Worm (Caenorhabditis elegans): ENCODE results near the gene C17G1.5.

C17G1.5 gene

DNA sequence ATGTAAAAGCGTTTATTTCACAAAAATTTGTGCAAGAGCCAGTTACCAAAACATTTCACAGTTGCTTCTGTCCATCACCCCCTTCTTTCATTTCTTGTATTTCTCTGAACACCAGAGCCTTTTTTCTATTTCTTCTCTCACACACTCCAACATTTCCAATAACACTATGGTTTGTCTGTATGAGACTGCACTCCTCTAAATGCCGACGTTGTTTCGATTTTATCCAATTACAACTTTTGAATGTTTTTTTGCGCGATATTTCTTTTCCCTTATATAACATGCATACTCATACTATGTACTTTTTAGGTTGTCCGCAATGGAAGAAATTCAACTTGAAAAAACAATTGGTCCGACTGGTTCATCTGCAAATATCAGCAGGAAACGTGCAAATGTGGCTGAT is 32.8 kb upstream of the C17G1.5 start, which contains the start of gene F21G4.5:
Gene F21G4.5 (plus strand): TSS at position 301 of the 400 bp plus-strand sequence.
- no peak for TF ChIP-seq nhr-47 (tag; optimal IDR thresholded peaks at IDR 0.05)
- TF ChIP-seq C04F5.9 (tag; optimal IDR thresholded peaks at IDR 0.05): no peak
- TF ChIP-seq nhr-76 (tag; optimal IDR thresholded peaks at IDR 0.05): no peak
- no peak for TF ChIP-seq lin-35 (GFP tag; optimal IDR thresholded peaks at IDR 0.05)
- TF ChIP-seq unc-62 (GFP tag; optimal IDR thresholded peaks at IDR 0.05): no peak
- TF ChIP-seq egl-13 (tag; optimal IDR thresholded peaks at IDR 0.05): no peak
- TF ChIP-seq nhr-71 (tag; optimal IDR thresholded peaks at IDR 0.05): no peak
- TF ChIP-seq mef-2 (tag; optimal IDR thresholded peaks at IDR 0.05): no peak
- TF ChIP-seq blmp-1 (tag; optimal IDR thresholded peaks at IDR 0.05): no peak
- no peak for TF ChIP-seq F16B12.6 (tag; optimal IDR thresholded peaks at IDR 0.05)
- TF ChIP-seq pax-3 (tag; optimal IDR thresholded peaks at IDR 0.05): no peak

DNA sequence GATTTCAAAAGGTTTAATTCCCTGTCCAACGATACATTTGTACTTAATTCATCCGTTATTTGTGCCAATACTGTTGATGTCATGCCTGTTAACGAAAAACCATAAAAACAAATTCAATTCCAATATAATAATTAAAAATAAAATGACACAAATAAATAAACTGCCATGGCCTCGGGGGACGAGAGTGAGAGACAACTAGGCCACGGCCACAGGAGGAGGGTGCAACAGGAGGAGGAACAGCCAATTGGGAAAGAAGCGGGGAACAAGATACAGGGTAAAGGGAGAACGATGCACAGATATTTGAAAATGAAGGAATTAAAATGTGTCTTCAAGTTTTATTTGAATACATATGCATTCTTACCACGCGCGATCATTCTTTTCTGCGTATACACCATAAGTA is 21.2 kb upstream of the C17G1.5 start, which contains the start of gene F21G4.6:
Gene F21G4.6 (minus strand): TSS at position 87 of the 400 bp plus-strand sequence.
- peak; percentile 56 for TF ChIP-seq rnt-1 (tag; optimal IDR thresholded peaks at IDR 0.05)
- TF ChIP-seq nhr-77 (tag; optimal IDR thresholded peaks at IDR 0.05): no peak

DNA sequence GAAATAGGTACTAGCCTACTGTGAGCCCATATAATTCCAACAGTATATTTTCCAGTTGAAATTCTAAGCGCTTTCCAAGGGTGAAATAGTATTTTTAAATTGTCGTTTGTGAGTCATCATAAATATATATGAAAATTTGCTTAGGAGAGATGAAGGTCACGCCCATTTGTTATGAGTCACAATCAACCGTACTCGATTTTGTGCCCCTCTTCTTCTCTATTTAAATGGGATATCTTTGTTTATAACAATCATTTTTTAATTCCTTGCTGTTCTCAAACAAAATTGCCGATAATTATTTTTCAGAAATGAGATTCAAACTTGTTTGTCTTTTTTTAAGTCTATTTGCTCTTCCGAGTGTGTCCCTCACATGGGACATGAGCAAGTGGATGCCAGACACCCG is 19.6 kb upstream of the C17G1.5 start, which contains the start of gene folr-1:
Gene folr-1 (plus strand): TSS at position 301 of the 400 bp plus-strand sequence.
- no peak for TF ChIP-seq hlh-4 (tag; optimal IDR thresholded peaks at IDR 0.05)
- TF ChIP-seq swsn-7 (tag; optimal IDR thresholded peaks at IDR 0.05): no peak

DNA sequence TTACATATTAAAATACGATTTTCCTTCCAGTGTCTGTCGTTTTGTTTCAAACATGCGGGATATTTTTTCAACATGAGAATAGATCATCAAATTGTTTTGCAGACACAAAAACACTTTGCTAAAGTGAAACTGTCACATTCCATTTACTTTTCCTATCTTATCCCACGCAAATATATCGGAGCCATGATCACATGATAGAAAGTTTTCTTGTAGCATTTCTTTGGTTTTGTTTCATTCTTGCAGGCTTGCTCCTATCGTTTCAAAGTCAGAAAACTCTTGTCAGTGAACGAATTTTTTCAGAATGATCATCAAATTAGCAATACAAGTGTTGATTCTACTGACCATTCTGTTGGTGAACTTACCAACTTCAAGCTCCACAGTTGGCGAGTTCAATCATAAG is 17.3 kb upstream of the C17G1.5 start, which contains the start of gene C17G1.2:
Gene C17G1.2 (plus strand): TSS at position 301 of the 400 bp plus-strand sequence.
- no peak for TF ChIP-seq mep-1 (tag; optimal IDR thresholded peaks at IDR 0.05)
- TF ChIP-seq efl-1 (optimal IDR thresholded peaks at IDR 0.05): no peak
- peak in 1 of 2 experiments; percentile 3 for TF ChIP-seq efl-1 (GFP tag; optimal IDR thresholded peaks at IDR 0.05 in 1 of 2)

DNA sequence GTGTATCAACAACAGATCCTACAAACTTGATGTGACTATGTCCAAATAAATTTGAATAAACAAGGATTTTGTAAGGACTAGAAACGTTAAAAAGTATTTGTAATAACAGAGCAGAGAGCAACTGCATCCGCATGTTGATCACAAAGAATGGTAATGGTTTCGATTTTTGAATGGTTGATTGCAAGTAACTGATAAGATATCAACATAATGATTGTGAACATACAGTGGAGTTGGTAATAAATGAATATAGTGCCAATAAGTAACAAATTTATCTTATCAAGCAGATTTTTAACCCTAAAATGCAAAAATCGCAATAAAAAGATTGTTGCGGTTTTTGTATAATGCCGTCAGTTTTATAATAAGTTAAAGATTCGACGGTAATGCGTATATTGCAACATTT is 13.6 kb upstream of the C17G1.5 start, which contains the start of gene ugt-23:
Gene ugt-23 (minus strand): TSS at position 212 of the 400 bp plus-strand sequence.
- TF ChIP-seq dpl-1 (GFP tag; optimal IDR thresholded peaks at IDR 0.05) (no peak), ceh-63 (GFP tag; optimal IDR thresholded peaks at IDR 0.05) (no peak), jun-1 (tag; optimal IDR thresholded peaks at IDR 0.05) (no peak), alr-1 (tag; optimal IDR thresholded peaks at IDR 0.05; ENCODE audit: borderline replicate concordance) (no peak), blmp-1 (tag; optimal IDR thresholded peaks at IDR 0.05) (no peak), elt-2 (tag; optimal IDR thresholded peaks at IDR 0.05) (peak; percentile 45), nhr-19 (GFP tag; conservative IDR thresholded peaks at IDR 0.05) (no peak)

DNA sequence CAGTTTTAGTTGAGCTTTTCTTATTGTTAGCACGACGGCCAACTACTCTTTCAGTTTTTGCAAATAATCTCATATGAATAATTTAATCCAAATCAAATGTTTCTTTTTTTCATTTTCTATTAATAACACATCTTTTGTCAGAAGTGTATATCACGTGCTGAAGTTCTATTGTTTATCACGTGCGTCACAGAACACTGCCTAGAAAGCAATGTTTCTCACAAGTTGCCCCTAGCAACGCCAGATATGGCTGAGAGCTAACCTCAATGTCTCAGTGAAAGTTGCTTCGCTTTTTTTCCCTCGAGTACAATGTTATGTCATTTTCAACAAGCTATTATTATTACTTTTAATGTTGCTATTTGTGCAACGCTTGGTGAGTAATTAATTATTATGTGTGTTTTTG is 10.6 kb upstream of the C17G1.5 start:
- TF ChIP-seq swsn-7 (tag; optimal IDR thresholded peaks at IDR 0.05): peak; percentile 7
- TF ChIP-seq C34B4.2 (tag; optimal IDR thresholded peaks at IDR 0.05): no peak
- TF ChIP-seq nhr-47 (tag; optimal IDR thresholded peaks at IDR 0.05): peak; percentile 57
- TF ChIP-seq nhr-11 (tag; optimal IDR thresholded peaks at IDR 0.05): peak; percentile 10
- TF ChIP-seq fkh-10 (GFP tag; optimal IDR thresholded peaks at IDR 0.05): peak; percentile 8
- TF ChIP-seq fkh-8 (tag; optimal IDR thresholded peaks at IDR 0.05): peak; percentile 91
- TF ChIP-seq pax-3 (tag; optimal IDR thresholded peaks at IDR 0.05): peak; percentile 65
- no peak for TF ChIP-seq ceh-63 (GFP tag; optimal IDR thresholded peaks at IDR 0.05)
- peak; percentile 62 for TF ChIP-seq sox-4 (tag; optimal IDR thresholded peaks at IDR 0.05)
- TF ChIP-seq ceh-8 (GFP tag; optimal IDR thresholded peaks at IDR 0.05): peak; percentile 63
- peak; percentile 62 for TF ChIP-seq nhr-71 (tag; optimal IDR thresholded peaks at IDR 0.05)
- TF ChIP-seq ztf-4 (tag; optimal IDR thresholded peaks at IDR 0.05): no peak
- no peak for TF ChIP-seq ama-1 (optimal IDR thresholded peaks at IDR 0.05)
- no peak for TF ChIP-seq fkh-4 (tag; optimal IDR thresholded peaks at IDR 0.05; ENCODE audit: borderline replicate concordance)
- TF ChIP-seq nhr-20 (tag; optimal IDR thresholded peaks at IDR 0.05): peak; percentile 33
- no peak for TF ChIP-seq nhr-237 (tag; optimal IDR thresholded peaks at IDR 0.05)
- TF ChIP-seq dsc-1 (tag; optimal IDR thresholded peaks at IDR 0.05): peak; percentile 75

Data from whole organism, L1 larva.